Worm (Caenorhabditis elegans) whole organism, late embryonic: ENCODE results near the gene msra-1.

Experiments used
- F13H6.1 ChIP-seq: sonication (generic microtip); optimal IDR thresholded peaks from 2 replicates; lab custom pipeline; 2016; ENCODE audit warnings: missing genetic modification characterization, missing compliant biosample characterization
- K02D7.2 ChIP-seq: sonication (generic microtip); optimal IDR thresholded peaks from 2 replicates; lab custom pipeline; 2017; ENCODE audit warnings: mild to moderate bottlenecking, missing genetic modification characterization, missing compliant biosample characterization
- T23F11.4 ChIP-seq: fragments of 200-800 bp; sonication (Bioruptor generic); optimal IDR thresholded peaks from 2 replicates; lab custom pipeline; 2018; ENCODE audit warnings: mild to moderate bottlenecking, missing genetic modification characterization, missing compliant biosample characterization
- ahr-1 ChIP-seq: sonication (generic microtip); optimal IDR thresholded peaks from 2 replicates; lab custom pipeline; 2016; ENCODE audit warnings: missing genetic modification characterization, missing compliant biosample characterization
- ceh-18 ChIP-seq: sonication (generic microtip); optimal IDR thresholded peaks from 2 replicates; lab custom pipeline; 2016; ENCODE audit warnings: missing genetic modification characterization, missing compliant biosample characterization
- ceh-2 ChIP-seq: sonication (generic microtip); optimal IDR thresholded peaks from 2 replicates; lab custom pipeline; 2016; ENCODE audit warnings: missing genotype, missing genetic modification characterization, missing compliant biosample characterization
- ceh-22 ChIP-seq: sonication (generic microtip); optimal IDR thresholded peaks from 2 replicates; lab custom pipeline; 2017; ENCODE audit warnings: missing biosample characterization, missing genetic modification characterization
- ceh-30 ChIP-seq: fragments of 150-350 bp; optimal IDR thresholded peaks from 2 replicates; lab custom pipeline; 2014; ENCODE audit warnings: missing biosample characterization, missing genetic modification characterization
- ceh-31 ChIP-seq: sonication (generic microtip); optimal IDR thresholded peaks from 2 replicates; lab custom pipeline; 2016; ENCODE audit warnings: missing genetic modification characterization, missing compliant biosample characterization
- ceh-45 ChIP-seq: fragments of 200-800 bp; sonication (Bioruptor generic); IDR thresholded peaks from 2 replicates; pipeline ENCODE4 v1.3.6; 2022; ENCODE audit warnings: missing genetic modification reagents, missing genetic modification characterization, missing compliant biosample characterization
- ceh-6 ChIP-seq: fragments of 200-800 bp; sonication (Bioruptor generic); optimal IDR thresholded peaks from 2 replicates; lab custom pipeline; 2018; ENCODE audit warnings: mild to moderate bottlenecking, missing genetic modification characterization, missing compliant biosample characterization
- dve-1 ChIP-seq: sonication (generic microtip); optimal IDR thresholded peaks from 2 replicates; lab custom pipeline; 2017; ENCODE audit warnings: antibody characterized with exemption, mild to moderate bottlenecking, missing genetic modification characterization, missing compliant biosample characterization
- elt-2 ChIP-seq: sonication (generic microtip); optimal IDR thresholded peaks from 2 replicates; lab custom pipeline; 2016; ENCODE audit warnings: missing genetic modification reagents, missing genetic modification characterization, missing compliant biosample characterization
- elt-4 ChIP-seq: sonication (generic microtip); optimal IDR thresholded peaks from 2 replicates; lab custom pipeline; 2016; ENCODE audit warnings: missing genetic modification characterization, missing compliant biosample characterization
- ets-4 ChIP-seq: sonication (generic microtip); optimal IDR thresholded peaks from 2 replicates; lab custom pipeline; 2016; ENCODE audit warnings: missing genetic modification characterization, missing compliant biosample characterization
- fax-1 ChIP-seq: sonication (generic microtip); optimal IDR thresholded peaks from 2 replicates; lab custom pipeline; 2016; ENCODE audit warnings: missing genotype, missing genetic modification characterization, missing compliant biosample characterization
- fkh-10 ChIP-seq: fragments of 150-350 bp; optimal IDR thresholded peaks from 2 replicates; lab custom pipeline; 2014; ENCODE audit warnings: missing biosample characterization, missing genetic modification reagents, missing genetic modification characterization
- fkh-6 ChIP-seq: sonication (generic microtip); optimal IDR thresholded peaks from 2 replicates; lab custom pipeline; 2016; ENCODE audit warnings: missing genetic modification characterization, missing compliant biosample characterization
- gmeb-2 ChIP-seq: sonication (generic microtip); optimal IDR thresholded peaks from 2 replicates; lab custom pipeline; 2016; ENCODE audit warnings: missing genetic modification characterization, inconsistent platforms, missing compliant biosample characterization
- hlh-30 ChIP-seq: sonication (generic microtip); optimal IDR thresholded peaks from 2 replicates; lab custom pipeline; 2017; ENCODE audit warnings: antibody characterized with exemption, missing genetic modification characterization, missing compliant biosample characterization; ENCODE audit not compliant: insufficient read depth
- hlh-6 ChIP-seq: sonication (generic microtip); optimal IDR thresholded peaks from 2 replicates; lab custom pipeline; 2016; ENCODE audit warnings: missing genotype, missing genetic modification characterization, missing compliant biosample characterization
- hlh-8 ChIP-seq: sonication (generic microtip); optimal IDR thresholded peaks from 2 replicates; lab custom pipeline; 2016; ENCODE audit warnings: missing genotype, missing genetic modification characterization, missing compliant biosample characterization
- lin-11 ChIP-seq: fragments of 200-800 bp; sonication (Bioruptor generic); optimal IDR thresholded peaks from 2 replicates; lab custom pipeline; 2018; ENCODE audit warnings: mild to moderate bottlenecking, missing genetic modification characterization, missing compliant biosample characterization
- madf-2 ChIP-seq: sonication (generic microtip); optimal IDR thresholded peaks from 2 replicates; lab custom pipeline; 2017; ENCODE audit warnings: missing genetic modification characterization, missing compliant biosample characterization
- nfya-1 ChIP-seq: sonication (generic microtip); optimal IDR thresholded peaks from 2 replicates; lab custom pipeline; 2017; ENCODE audit warnings: missing genetic modification characterization, mild to moderate bottlenecking, missing compliant biosample characterization, antibody characterized with exemption, moderate library complexity
- pag-3 ChIP-seq: sonication (generic microtip); optimal IDR thresholded peaks from 2 replicates; lab custom pipeline; 2016; ENCODE audit warnings: missing compliant biosample characterization, missing genetic modification characterization, borderline replicate concordance
- pax-1 ChIP-seq: fragments of 150-350 bp; optimal IDR thresholded peaks from 2 replicates; lab custom pipeline; 2014; ENCODE audit warnings: missing biosample characterization, missing genetic modification characterization
- pha-2 ChIP-seq: sonication (generic microtip); optimal IDR thresholded peaks from 2 replicates; lab custom pipeline; 2017; ENCODE audit warnings: mild to moderate bottlenecking, missing genetic modification characterization, missing compliant biosample characterization
- ref-2 ChIP-seq: sonication (generic microtip); optimal IDR thresholded peaks from 2 replicates; lab custom pipeline; 2016; ENCODE audit warnings: missing genetic modification characterization, missing compliant biosample characterization
- sox-2 ChIP-seq: fragments of 200-800 bp; sonication (Bioruptor generic); IDR thresholded peaks from 2 replicates; pipeline ENCODE4 v1.3.6; 2022; ENCODE audit warnings: missing genetic modification reagents, missing genetic modification characterization, missing compliant biosample characterization
- tbx-2 ChIP-seq: sonication (generic microtip); optimal IDR thresholded peaks from 2 replicates; lab custom pipeline; 2016; ENCODE audit warnings: missing genetic modification characterization, missing compliant biosample characterization
- unc-3 ChIP-seq, 2 experiments: fragments of 200-800 bp in 1 of 2; sonication (Bioruptor generic) in 1 of 2; sonication (generic microtip) in 1 of 2; conservative IDR thresholded peaks in 1 of 2; optimal IDR thresholded peaks in 1 of 2; 2 replicates each; pipeline versions ENCODE4 v1.3.6 to Lab custom; 2016 to 2022; ENCODE audit warnings: missing compliant biosample characterization in 2 of 2, missing genetic modification characterization in 2 of 2, missing genetic modification reagents in 1 of 2
- unc-42 ChIP-seq: sonication (generic microtip); optimal IDR thresholded peaks from 2 replicates; lab custom pipeline; 2016; ENCODE audit warnings: missing genotype, missing genetic modification characterization, missing compliant biosample characterization
- unc-86 ChIP-seq: sonication (generic microtip); optimal IDR thresholded peaks from 2 replicates; lab custom pipeline; 2016; ENCODE audit warnings: missing genetic modification characterization, missing compliant biosample characterization

The msra-1 gene

DNA sequence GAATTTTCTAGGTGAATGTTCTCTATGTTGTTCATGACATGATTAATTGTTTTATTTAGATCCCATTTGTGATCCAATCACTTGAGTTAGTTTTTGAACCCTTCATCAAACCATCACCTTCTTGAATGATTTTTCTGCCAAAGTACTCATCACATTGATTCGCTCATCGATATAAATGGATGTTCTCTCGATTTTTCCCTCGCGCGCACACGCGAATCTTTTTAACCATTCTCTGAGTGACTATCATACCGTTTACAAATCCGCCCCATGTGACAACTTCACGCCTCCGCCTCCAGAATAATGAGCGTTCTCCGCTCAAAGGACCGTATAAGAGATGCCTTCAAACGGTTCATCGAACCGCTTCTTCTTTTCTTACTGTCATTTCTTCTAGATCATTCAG, 21.0 kb downstream of the msra-1 start:
- TF ChIP-seq madf-2 (tag; lab: Kevin White, UChicago) (no peak), pax-1 (tag; lab: Kevin White, UChicago) (no peak), sox-2 (no peak), pha-2 (tag; lab: Kevin White, UChicago) (no peak), K02D7.2 (tag; lab: Kevin White, UChicago) (no peak)

ce11 chrII:7341572-7342303, 22.1 kb downstream of the msra-1 start:
- TF ChIP-seq fax-1 = no peak
- TF ChIP-seq, all 69 proteins: peak for 0

DNA sequence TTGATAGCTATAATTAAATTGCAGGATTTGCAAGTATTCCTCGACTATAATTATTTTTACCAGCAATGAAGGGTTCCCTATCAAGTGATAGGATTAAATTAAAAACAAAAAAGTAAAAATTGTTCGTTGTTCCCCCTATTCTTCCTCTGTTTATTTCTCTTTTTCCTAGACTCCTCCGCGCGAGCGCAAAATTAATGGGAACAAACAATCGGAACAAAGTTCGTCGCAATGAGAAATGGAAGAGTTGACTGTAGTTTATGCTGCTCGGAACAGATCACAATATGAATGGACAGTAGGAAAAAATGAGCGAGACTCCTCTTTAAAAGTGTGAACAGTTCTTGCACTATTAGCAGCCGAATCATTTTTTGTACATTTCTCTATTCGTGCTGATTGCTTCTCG, 23.1 kb downstream of the msra-1 start:
- TF ChIP-seq ceh-45 (GFP tag; lab: Robert Waterston, UW) (no peak), ceh-6 (GFP tag; lab: Kevin White, UChicago) (no peak)

- TF ChIP-seq ceh-2 (tag; lab: Kevin White, UChicago) = no peak
- TF ChIP-seq ceh-31 (tag; lab: Kevin White, UChicago) = no peak
- no peak for TF ChIP-seq T23F11.4 (GFP tag; lab: Kevin White, UChicago)
- TF ChIP-seq hlh-30 (tag; lab: Kevin White, UChicago) = no peak
- TF ChIP-seq pag-3 (tag; lab: Kevin White, UChicago) = no peak
- no peak for TF ChIP-seq F13H6.1 (tag; lab: Kevin White, UChicago)
- no peak for TF ChIP-seq gmeb-2 (tag; lab: Kevin White, UChicago)
- TF ChIP-seq lin-11 (tag; lab: Kevin White, UChicago) = no peak
- no peak for TF ChIP-seq fkh-10 (GFP tag; lab: Kevin White, UChicago)
- no peak for TF ChIP-seq hlh-8
- no peak for TF ChIP-seq elt-4 (tag; lab: Kevin White, UChicago)
- no peak for TF ChIP-seq ceh-18
- no peak for TF ChIP-seq nfya-1
- TF ChIP-seq unc-3 (GFP tag; conservative IDR thresholded peaks at IDR 0.05; lab: Robert Waterston, UW) = no peak
- no peak for TF ChIP-seq unc-3 (tag; optimal IDR thresholded peaks at IDR 0.05; lab: Kevin White, UChicago)
- no peak for TF ChIP-seq ceh-30
Observed at ce11 chrII:7338995-7339394, 24.8 kb downstream of the msra-1 start, which contains the start of gene nhr-21. TSS of gene nhr-21 (plus strand) at chrII:7339229.

- TF ChIP-seq dve-1 (tag; lab: Kevin White, UChicago) (peak; percentile 7), tbx-2 (tag; lab: Kevin White, UChicago) (peak; percentile 58), hlh-30 (tag; lab: Kevin White, UChicago) (peak; percentile 63), ceh-22 (no peak), ets-4 (tag; lab: Kevin White, UChicago) (no peak), ahr-1 (no peak), unc-86 (tag; lab: Kevin White, UChicago) (no peak), ceh-18 (peak; percentile 15), hlh-6 (tag; lab: Kevin White, UChicago) (no peak), fkh-10 (GFP tag; lab: Kevin White, UChicago) (no peak), nfya-1 (peak; percentile 3), ref-2 (tag; lab: Kevin White, UChicago) (no peak), elt-2 (tag; lab: Kevin White, UChicago) (peak; percentile 36), fkh-6 (no peak), ceh-31 (tag; lab: Kevin White, UChicago) (peak; percentile 17), unc-42 (tag; lab: Kevin White, UChicago) (no peak)
Observed at ce11 chrII:7337469-7337893, 26.4 kb downstream of the msra-1 start.
